Worm (Caenorhabditis elegans) whole organism, midembryonic: Measurements from ENCODE around the gene nspg-14.
A peak's percentile ranks its signal among the peaks of the same experiment; 100 is the strongest.

ENCODE experiments used
- T22C8.4 ChIP-seq: fragments of 200-800 bp; sonication (Bioruptor generic); IDR thresholded peaks from 2 replicates; pipeline ENCODE4 v1.3.6; 2022; ENCODE audit warnings: missing genetic modification characterization, missing compliant biosample characterization
- cog-1 ChIP-seq: sonication (generic microtip); optimal IDR thresholded peaks from 2 replicates; lab custom pipeline; 2016; ENCODE audit warnings: missing genetic modification characterization, missing compliant biosample characterization
- flt-1 ChIP-seq: fragments of 200-800 bp; sonication (Bioruptor generic); IDR thresholded peaks from 2 replicates; pipeline ENCODE4 v1.3.6; 2022; ENCODE audit warnings: missing genetic modification characterization, missing compliant biosample characterization
- klf-2 ChIP-seq: fragments of 200-800 bp; sonication (Bioruptor generic); conservative IDR thresholded peaks from 2 replicates; pipeline ENCODE4 v1.3.6; 2022; ENCODE audit warnings: missing genetic modification reagents, missing genetic modification characterization, missing compliant biosample characterization
- med-1 ChIP-seq: sonication (generic microtip); optimal IDR thresholded peaks from 2 replicates; lab custom pipeline; 2017; ENCODE audit warnings: missing genetic modification characterization, mild to moderate bottlenecking, missing compliant biosample characterization, antibody characterized with exemption, missing genetic modification reagents; ENCODE audit not compliant: insufficient read depth
- ref-1 ChIP-seq: fragments of 200-800 bp; sonication (Bioruptor generic); conservative IDR thresholded peaks from 2 replicates; pipeline ENCODE4 v1.3.6; 2022; ENCODE audit warnings: missing genetic modification reagents, missing genetic modification characterization, missing compliant biosample characterization
- tab-1 ChIP-seq: fragments of 200-800 bp; sonication (Bioruptor generic); IDR thresholded peaks from 2 replicates; pipeline ENCODE4 v1.3.6; 2022; ENCODE audit warnings: missing genetic modification characterization, missing compliant biosample characterization
- ztf-23 ChIP-seq: fragments of 200-800 bp; sonication (Bioruptor generic); IDR thresholded peaks from 2 replicates; pipeline ENCODE4 v1.3.6; 2022; ENCODE audit warnings: missing genetic modification reagents, missing genetic modification characterization, missing compliant biosample characterization
- ztf-29 ChIP-seq: fragments of 200-800 bp; sonication (Bioruptor generic); IDR thresholded peaks from 2 replicates; pipeline ENCODE4 v1.3.6; 2022; ENCODE audit warnings: missing genetic modification reagents, missing genetic modification characterization, missing compliant biosample characterization

nspg-14 gene

ce11 chrX:5252798-5253197 is at the start of gene nspg-14:
Gene nspg-14 (plus strand): TSS chrX:5253047.
- TF ChIP-seq cog-1 (tag; lab: Kevin White, UChicago) (no peak), tab-1 (GFP tag; lab: Robert Waterston, UW) (no peak), klf-2 (GFP tag; lab: Robert Waterston, UW) (no peak), ztf-29 (GFP tag; lab: Robert Waterston, UW) (no peak), ztf-23 (no peak), T22C8.4 (GFP tag; lab: Robert Waterston, UW) (no peak)

DNA sequence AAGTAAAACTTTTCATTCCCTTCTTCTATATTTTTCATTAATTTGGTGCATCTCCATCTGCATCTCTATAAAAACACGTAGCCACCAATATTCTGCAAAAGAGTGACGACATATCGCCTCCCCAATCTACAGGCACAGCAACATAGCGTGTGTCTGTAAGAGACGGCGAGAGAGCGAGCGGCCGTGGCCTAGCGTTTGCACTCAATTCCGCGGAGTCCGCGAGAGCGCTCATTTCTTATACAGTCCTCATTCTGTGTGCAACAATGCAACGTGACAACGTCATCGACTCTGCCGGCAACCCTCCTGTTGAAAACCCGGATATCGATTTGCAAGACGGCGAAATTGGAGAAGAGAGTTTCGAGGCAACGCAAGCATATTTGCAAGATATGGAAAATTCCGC is 47.3 kb upstream of the nspg-14 start, which contains the start of gene H28G03.2:
Gene H28G03.2, plus strand, starts transcription at position 200 of the 400 bp plus-strand sequence.
- no peak for TF ChIP-seq flt-1 (GFP tag; lab: Robert Waterston, UW)
- TF ChIP-seq T22C8.4 (GFP tag; lab: Robert Waterston, UW) = 0 out of 2 replicates have a peak, but pooled peaks have one; percentile 23
- TF ChIP-seq med-1 (GFP tag; lab: Kevin White, UChicago) = no peak

DNA sequence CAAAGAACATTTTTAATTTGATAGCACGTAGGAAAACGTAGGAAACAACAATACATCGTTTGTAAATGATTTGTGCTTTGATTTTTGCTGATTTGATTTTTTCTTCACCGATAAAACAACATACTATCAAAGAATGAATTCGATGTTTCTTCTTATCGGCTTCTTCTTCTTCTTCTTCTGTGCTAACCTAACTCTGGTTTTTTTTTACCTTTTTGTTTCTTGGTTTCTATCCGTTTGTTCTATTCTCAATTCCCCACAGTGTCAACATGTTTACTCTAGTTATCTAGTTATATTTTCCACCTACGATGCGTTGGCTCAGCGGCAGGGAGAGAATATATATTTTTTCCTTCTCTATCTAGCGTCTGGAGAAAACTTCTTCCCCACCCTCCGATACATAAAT is 45.0 kb upstream of the nspg-14 start:
- TF ChIP-seq med-1 (GFP tag; lab: Kevin White, UChicago) (no peak), flt-1 (GFP tag; lab: Robert Waterston, UW) (0 out of 2 replicates have a peak, but pooled peaks have one; percentile 30)

ce11 chrX:5208326-5208725 is 44.5 kb upstream of the nspg-14 start:
- TF ChIP-seq ztf-23 (no peak), ztf-29 (GFP tag; lab: Robert Waterston, UW) (no peak), flt-1 (GFP tag; lab: Robert Waterston, UW) (no peak), med-1 (GFP tag; lab: Kevin White, UChicago) (no peak), klf-2 (GFP tag; lab: Robert Waterston, UW) (no peak), ref-1 (GFP tag; lab: Robert Waterston, UW) (no peak), tab-1 (GFP tag; lab: Robert Waterston, UW) (no peak), T22C8.4 (GFP tag; lab: Robert Waterston, UW) (no peak), cog-1 (tag; lab: Kevin White, UChicago) (no peak)

DNA sequence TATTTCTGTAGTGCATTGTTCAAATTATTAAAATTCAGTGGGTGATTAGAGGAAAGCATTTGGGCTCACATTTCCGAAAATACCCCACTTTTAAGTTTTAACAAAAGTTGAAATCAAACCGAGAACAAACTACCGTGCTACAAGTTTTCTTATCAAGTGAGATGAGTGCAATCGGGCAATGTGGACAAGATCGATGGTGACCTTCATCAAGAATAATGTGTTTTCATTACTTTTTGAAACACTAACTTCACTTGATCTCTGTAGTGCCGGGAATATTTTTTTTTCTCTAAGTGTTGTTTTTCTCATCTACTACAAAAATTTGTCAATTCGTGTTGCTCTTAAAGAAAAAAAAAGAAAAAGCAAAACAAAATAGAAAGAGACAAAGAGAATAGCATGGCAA is 44.0 kb upstream of the nspg-14 start:
- TF ChIP-seq ztf-29 (GFP tag; lab: Robert Waterston, UW) = no peak
- no peak for TF ChIP-seq tab-1 (GFP tag; lab: Robert Waterston, UW)
- TF ChIP-seq klf-2 (GFP tag; lab: Robert Waterston, UW) = no peak
- no peak for TF ChIP-seq med-1 (GFP tag; lab: Kevin White, UChicago)
- TF ChIP-seq T22C8.4 (GFP tag; lab: Robert Waterston, UW) = no peak
- TF ChIP-seq cog-1 (tag; lab: Kevin White, UChicago) = no peak
- no peak for TF ChIP-seq ref-1 (GFP tag; lab: Robert Waterston, UW)
- TF ChIP-seq flt-1 (GFP tag; lab: Robert Waterston, UW) = no peak
- TF ChIP-seq ztf-23 = no peak

DNA sequence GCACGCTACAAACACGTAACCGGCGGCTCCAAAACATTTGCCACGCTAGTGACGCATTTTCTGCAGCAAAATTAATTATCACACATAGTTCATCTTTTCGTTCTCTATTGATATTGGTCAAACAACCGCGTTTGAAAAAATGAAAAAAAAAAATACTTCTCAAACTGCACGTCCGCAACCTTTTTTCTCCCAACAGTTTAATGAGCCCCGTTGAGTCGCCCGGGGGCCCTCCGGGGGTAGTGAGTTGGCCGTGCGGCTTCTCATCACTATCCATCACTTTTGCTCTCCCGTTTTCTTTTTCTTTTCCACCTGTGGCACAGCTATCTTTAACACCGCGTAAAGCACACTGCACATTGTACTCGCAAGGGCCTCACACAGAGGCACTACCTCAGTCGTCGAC is 43.4 kb upstream of the nspg-14 start:
- TF ChIP-seq klf-2 (GFP tag; lab: Robert Waterston, UW) = no peak
- no peak for TF ChIP-seq flt-1 (GFP tag; lab: Robert Waterston, UW)
- TF ChIP-seq cog-1 (tag; lab: Kevin White, UChicago) = no peak
- TF ChIP-seq ref-1 (GFP tag; lab: Robert Waterston, UW) = no peak
- no peak for TF ChIP-seq tab-1 (GFP tag; lab: Robert Waterston, UW)
- TF ChIP-seq ztf-23 = no peak
- no peak for TF ChIP-seq ztf-29 (GFP tag; lab: Robert Waterston, UW)
- TF ChIP-seq T22C8.4 (GFP tag; lab: Robert Waterston, UW) = no peak
- TF ChIP-seq med-1 (GFP tag; lab: Kevin White, UChicago) = no peak

DNA sequence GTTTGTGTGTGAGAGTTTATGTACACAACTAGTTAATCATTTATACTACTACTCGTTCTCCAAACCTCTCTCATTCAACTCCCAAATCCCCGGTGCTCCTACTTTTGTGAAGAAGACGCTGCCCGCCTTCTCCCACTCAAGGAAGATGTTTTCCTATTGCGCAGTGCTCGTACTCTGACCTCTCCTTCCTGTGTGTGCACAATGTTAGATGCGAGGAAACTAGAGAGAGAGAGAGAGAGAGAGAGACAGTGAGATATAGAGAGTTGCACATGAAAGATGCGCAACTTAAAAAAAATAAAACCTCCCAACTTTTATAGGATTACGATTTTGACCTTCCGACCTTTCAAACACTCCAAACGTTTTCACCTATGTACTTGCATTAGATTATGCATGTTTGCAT is 42.3 kb upstream of the nspg-14 start:
- peak; percentile 35 for TF ChIP-seq cog-1 (tag; lab: Kevin White, UChicago)
- no peak for TF ChIP-seq ztf-29 (GFP tag; lab: Robert Waterston, UW)

DNA sequence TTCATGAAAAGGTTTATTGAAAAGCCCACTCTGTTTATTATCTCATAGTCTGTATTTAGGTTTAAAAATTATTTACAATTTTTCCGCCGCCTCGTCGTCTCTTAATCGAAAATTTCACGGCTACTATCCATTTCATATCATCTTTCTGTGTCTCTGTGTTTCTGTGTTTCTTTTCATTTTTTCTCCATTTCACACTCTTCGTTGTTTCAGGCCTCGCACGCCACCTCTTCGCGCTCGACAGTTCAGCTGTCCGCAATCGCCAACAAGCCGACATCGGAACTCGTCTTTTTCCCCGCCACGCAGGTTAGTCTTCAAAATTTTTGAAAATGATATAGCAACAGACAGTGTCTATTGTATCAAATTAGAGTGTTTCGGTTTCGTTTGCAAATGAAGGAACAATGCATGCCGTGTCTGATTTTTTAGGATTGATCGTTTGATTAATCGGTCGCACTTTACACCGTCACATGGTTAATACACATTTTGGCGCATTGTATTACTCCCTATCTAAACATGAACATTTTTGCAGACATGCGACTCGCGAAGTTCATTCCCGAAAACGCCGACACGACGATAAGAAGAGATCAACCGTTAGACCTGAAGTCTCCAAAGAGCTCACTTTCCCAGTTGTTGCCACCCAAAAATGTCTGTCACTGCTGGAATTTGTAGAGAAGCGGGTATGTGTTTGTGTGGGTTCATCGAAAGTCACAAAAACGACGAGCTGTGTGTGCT is 41.8 kb upstream of the nspg-14 start:
- TF ChIP-seq cog-1 (tag; lab: Kevin White, UChicago) (no peak), flt-1 (GFP tag; lab: Robert Waterston, UW) (no peak), tab-1 (GFP tag; lab: Robert Waterston, UW) (no peak), ztf-23 (no peak), med-1 (GFP tag; lab: Kevin White, UChicago) (no peak), klf-2 (GFP tag; lab: Robert Waterston, UW) (no peak), ref-1 (GFP tag; lab: Robert Waterston, UW) (no peak), T22C8.4 (GFP tag; lab: Robert Waterston, UW) (no peak), ztf-29 (GFP tag; lab: Robert Waterston, UW) (no peak)

DNA sequence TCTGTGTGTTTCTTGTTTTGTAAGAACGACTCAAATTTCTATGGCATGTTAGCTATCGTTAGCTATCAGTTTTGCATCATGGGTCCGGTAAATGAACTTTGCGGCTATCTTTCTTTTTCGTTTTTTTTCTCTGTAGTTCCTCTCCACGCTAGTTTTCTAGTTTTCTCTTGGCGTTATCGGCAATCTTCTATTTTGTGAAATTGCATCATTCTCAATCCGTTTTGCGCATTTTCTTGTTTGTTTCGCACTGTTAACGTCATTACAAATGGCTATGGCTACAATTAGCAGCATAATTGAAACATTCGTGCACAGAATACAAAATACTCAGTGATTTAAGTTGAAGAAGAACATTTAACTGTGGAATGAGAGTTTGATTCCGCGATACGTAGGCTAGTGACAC is 39.8 kb upstream of the nspg-14 start:
- TF ChIP-seq med-1 (GFP tag; lab: Kevin White, UChicago) (no peak), cog-1 (tag; lab: Kevin White, UChicago) (no peak), T22C8.4 (GFP tag; lab: Robert Waterston, UW) (no peak), flt-1 (GFP tag; lab: Robert Waterston, UW) (no peak), klf-2 (GFP tag; lab: Robert Waterston, UW) (no peak), ztf-29 (GFP tag; lab: Robert Waterston, UW) (no peak), ref-1 (GFP tag; lab: Robert Waterston, UW) (no peak), ztf-23 (no peak), tab-1 (GFP tag; lab: Robert Waterston, UW) (no peak)
